Worm (Caenorhabditis elegans) whole organism, L2 larva: ENCODE data around the gene srbc-71.

ENCODE experiments used
- ama-1 ChIP-seq: fragments of 150-350 bp; optimal IDR thresholded peaks from 2 replicates; lab custom pipeline; 2018; ENCODE audit warnings: inconsistent platforms
- sma-9 ChIP-seq, 2 experiments: fragments of 150-350 bp in 1 of 2; sonication (generic microtip) in 1 of 2; optimal IDR thresholded peaks; 2 replicates each; lab custom pipeline; 2014 to 2016; ENCODE audit warnings: missing genetic modification characterization in 2 of 2, mild to moderate bottlenecking in 1 of 2, missing biosample characterization in 1 of 2, missing compliant biosample characterization in 1 of 2, missing genetic modification reagents in 1 of 2, moderate library complexity in 1 of 2
- ztf-11 ChIP-seq: sonication (generic microtip); optimal IDR thresholded peaks from 2 replicates; lab custom pipeline; 2017; ENCODE audit warnings: missing biosample characterization, missing genetic modification characterization

DNA sequence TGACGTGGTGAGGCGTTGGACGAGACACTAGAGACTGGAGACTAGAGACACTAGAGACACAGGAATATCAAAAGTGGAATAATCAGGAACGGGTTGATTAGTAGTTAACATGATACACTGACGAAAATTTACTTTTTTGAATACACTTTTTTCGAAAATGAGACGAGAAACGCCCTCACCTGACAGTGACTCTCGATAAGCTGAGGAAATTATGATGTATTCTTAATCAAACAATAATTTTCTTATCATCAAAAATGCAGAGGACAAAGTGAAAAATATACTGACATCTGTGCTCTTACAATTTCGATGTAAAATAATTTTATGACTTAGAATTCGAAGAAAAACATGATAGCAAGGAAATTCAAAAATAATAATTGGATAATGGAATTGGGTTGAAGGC lies 33.7 kb upstream of the srbc-71 start:
- TF ChIP-seq sma-9 (GFP tag; optimal IDR thresholded peaks at IDR 0.05; lab: Kevin White, UChicago) (no peak), sma-9 (tag; optimal IDR thresholded peaks at IDR 0.05; lab: Kevin White, UChicago) (no peak), ama-1 (lab: Kevin White, UChicago) (no peak), ztf-11 (no peak)
